Fruit fly (Drosophila melanogaster): ENCODE results near the gene eIF5.

eIF5 gene

DNA sequence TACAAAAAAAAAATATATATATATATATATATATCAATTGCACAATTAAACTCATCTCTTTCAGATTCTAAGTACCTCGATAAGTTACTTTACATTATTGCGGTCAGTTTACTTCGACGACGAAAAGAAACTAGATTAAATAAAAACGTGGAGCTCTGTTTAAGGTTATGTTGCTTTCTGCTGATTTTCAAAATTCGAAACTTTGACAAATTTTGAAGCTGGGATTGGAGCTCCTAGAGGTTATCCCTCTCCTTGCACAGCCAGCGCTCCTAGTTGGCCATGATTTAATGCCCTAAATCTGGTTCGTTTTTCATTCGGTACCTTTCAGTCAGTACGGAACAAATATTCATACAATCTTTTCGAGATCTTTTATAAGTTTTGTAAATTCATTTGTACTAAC is 15.2 kb downstream of the eIF5 start, which contains the start of gene CG42766:
Gene CG42766 (plus strand): TSS at position 301 of the 400 bp plus-strand sequence.
- TF ChIP-seq fru (GFP tag; optimal IDR thresholded peaks at IDR 0.05) (no peak), br (GFP tag; optimal IDR thresholded peaks at IDR 0.05) (no peak), Hnf4 (GFP tag; optimal IDR thresholded peaks at IDR 0.05) (no peak), ey (GFP tag; optimal IDR thresholded peaks at IDR 0.05) (no peak), sage (GFP tag; optimal IDR thresholded peaks at IDR 0.05) (no peak), Abd-B (GFP tag; optimal IDR thresholded peaks at IDR 0.05) (no peak), usp (GFP tag; optimal IDR thresholded peaks at IDR 0.05) (no peak), CrebA (GFP tag; optimal IDR thresholded peaks at IDR 0.05; ENCODE audit: borderline replicate concordance) (no peak), rgr (GFP tag; optimal IDR thresholded peaks at IDR 0.05) (no peak), dsf (GFP tag; optimal IDR thresholded peaks at IDR 0.05; ENCODE audit: borderline replicate concordance) (no peak), CG32264 (GFP tag; optimal IDR thresholded peaks at IDR 0.05) (no peak), lola (GFP tag; optimal IDR thresholded peaks at IDR 0.05) (no peak), psq (GFP tag; optimal IDR thresholded peaks at IDR 0.05) (no peak), Mio (GFP tag; optimal IDR thresholded peaks at IDR 0.05) (no peak), jim (GFP tag; optimal IDR thresholded peaks at IDR 0.05) (no peak), Sp1 (GFP tag; optimal IDR thresholded peaks at IDR 0.05) (no peak), foxo (GFP tag; optimal IDR thresholded peaks at IDR 0.05) (no peak)

DNA sequence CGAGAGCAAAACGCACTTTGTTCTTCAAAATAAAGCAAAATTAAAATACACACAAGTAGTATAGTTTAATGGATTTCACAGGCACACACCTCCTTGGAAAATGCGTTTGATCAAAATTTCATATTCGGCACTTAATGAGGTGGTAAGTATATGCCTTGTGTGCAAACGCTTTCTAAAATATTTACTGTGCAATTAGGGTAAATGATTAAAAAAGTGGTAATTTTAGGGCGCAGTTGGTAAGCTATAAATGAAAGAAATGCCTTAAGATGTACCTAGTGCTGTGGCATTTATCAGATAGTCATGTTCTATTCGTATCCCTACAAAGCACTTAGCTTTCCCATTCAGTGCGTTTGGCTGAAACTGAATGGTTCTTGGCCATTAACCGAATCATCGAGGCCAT is 17.6 kb downstream of the eIF5 start, which contains the start of gene Or13a:
Gene Or13a (plus strand): TSS at position 301 of the 400 bp plus-strand sequence.
- no peak for TF ChIP-seq Hr78 (GFP tag; optimal IDR thresholded peaks at IDR 0.05)
- TF ChIP-seq Dfd (GFP tag; optimal IDR thresholded peaks at IDR 0.05), result no peak
- no peak for TF ChIP-seq N (GFP tag; optimal IDR thresholded peaks at IDR 0.05)
- TF ChIP-seq dmrt93B (GFP tag; optimal IDR thresholded peaks at IDR 0.05), result no peak
- no peak for TF ChIP-seq pan (optimal IDR thresholded peaks at IDR 0.05)
- TF ChIP-seq OdsH (GFP tag; optimal IDR thresholded peaks at IDR 0.05), result no peak
- TF ChIP-seq Sp1 (GFP tag; optimal IDR thresholded peaks at IDR 0.05), result no peak
- no peak for TF ChIP-seq brk (GFP tag; optimal IDR thresholded peaks at IDR 0.05)
- TF ChIP-seq Vsx2 (GFP tag; optimal IDR thresholded peaks at IDR 0.05; ENCODE audit: partially characterized antibody), result no peak
- TF ChIP-seq Myc (optimal IDR thresholded peaks at IDR 0.05), result no peak
- no peak for TF ChIP-seq rgr (GFP tag; optimal IDR thresholded peaks at IDR 0.05)
- no peak for TF ChIP-seq HLH106 (tag; optimal IDR thresholded peaks at IDR 0.05)
- TF ChIP-seq Jra (GFP tag; optimal IDR thresholded peaks at IDR 0.05), result no peak
- TF ChIP-seq CG9705 (GFP tag; optimal IDR thresholded peaks at IDR 0.05), result no peak
- no peak for TF ChIP-seq Rel (GFP tag; optimal IDR thresholded peaks at IDR 0.05)
- TF ChIP-seq Rel (tag; optimal IDR thresholded peaks at IDR 0.05), result no peak

DNA sequence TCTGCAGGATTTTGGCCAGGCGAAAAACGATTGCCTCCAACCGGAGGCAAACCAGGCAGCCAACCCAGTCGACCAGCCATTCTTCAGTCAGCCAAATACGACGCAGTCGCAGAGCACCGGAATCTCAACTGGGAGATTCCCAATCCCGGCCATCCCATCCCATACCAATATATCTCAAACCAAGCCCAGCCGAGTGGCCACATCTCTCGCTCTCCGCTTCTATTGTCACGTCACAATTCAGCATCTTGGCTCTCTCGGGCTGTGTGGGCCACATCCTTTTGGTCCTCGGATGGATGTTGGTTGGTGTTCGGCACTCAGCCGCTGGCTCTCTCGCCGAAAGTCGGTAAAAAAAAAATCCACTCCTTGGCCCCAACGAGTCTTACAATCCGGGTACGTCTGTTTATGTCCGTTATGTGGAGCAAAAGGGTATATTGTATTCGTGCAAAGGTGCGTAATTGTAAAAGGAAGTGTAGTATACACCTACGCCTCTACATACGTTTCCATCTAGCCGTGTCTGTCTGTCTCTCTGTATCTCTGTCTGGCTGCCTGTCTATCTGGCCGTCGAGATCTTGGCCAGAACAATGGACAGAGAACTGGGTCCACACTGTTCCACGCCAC is 18.5 kb downstream of the eIF5 start, which contains the start of gene mmd:
Gene mmd (minus strand): TSS at position 3 of the 618 bp plus-strand sequence.
- TF ChIP-seq Hnf4 (GFP tag; optimal IDR thresholded peaks at IDR 0.05), result no peak
- TF ChIP-seq sv (GFP tag; optimal IDR thresholded peaks at IDR 0.05), result no peak
- TF ChIP-seq dsf (GFP tag; optimal IDR thresholded peaks at IDR 0.05; ENCODE audit: borderline replicate concordance), result no peak
- TF ChIP-seq Rel (GFP tag; optimal IDR thresholded peaks at IDR 0.05), result no peak
- TF ChIP-seq Rel (tag; optimal IDR thresholded peaks at IDR 0.05), result no peak
- TF ChIP-seq Vsx2 (GFP tag; optimal IDR thresholded peaks at IDR 0.05; ENCODE audit: partially characterized antibody), result no peak
- TF ChIP-seq Jra (GFP tag; optimal IDR thresholded peaks at IDR 0.05), result no peak
- no peak for TF ChIP-seq dl (GFP tag; optimal IDR thresholded peaks at IDR 0.05; ENCODE audit: insufficient read depth in 1 of 2, partially characterized antibody in 2 of 2)
- no peak for TF ChIP-seq fru (GFP tag; optimal IDR thresholded peaks at IDR 0.05)
- no peak for TF ChIP-seq dmrt93B (GFP tag; optimal IDR thresholded peaks at IDR 0.05)
- TF ChIP-seq pan (optimal IDR thresholded peaks at IDR 0.05), result no peak
- TF ChIP-seq Hr83 (GFP tag; optimal IDR thresholded peaks at IDR 0.05; ENCODE audit: poor library complexity, severe bottlenecking), result no peak
- TF ChIP-seq Dfd (GFP tag; optimal IDR thresholded peaks at IDR 0.05), result no peak
- no peak for TF ChIP-seq Abd-B (GFP tag; optimal IDR thresholded peaks at IDR 0.05)
- TF ChIP-seq Hr78 (GFP tag; optimal IDR thresholded peaks at IDR 0.05), result no peak
- TF ChIP-seq Mio (GFP tag; optimal IDR thresholded peaks at IDR 0.05), result no peak
- no peak for TF ChIP-seq psq (GFP tag; optimal IDR thresholded peaks at IDR 0.05)
- no peak for TF ChIP-seq N (GFP tag; optimal IDR thresholded peaks at IDR 0.05)

DNA sequence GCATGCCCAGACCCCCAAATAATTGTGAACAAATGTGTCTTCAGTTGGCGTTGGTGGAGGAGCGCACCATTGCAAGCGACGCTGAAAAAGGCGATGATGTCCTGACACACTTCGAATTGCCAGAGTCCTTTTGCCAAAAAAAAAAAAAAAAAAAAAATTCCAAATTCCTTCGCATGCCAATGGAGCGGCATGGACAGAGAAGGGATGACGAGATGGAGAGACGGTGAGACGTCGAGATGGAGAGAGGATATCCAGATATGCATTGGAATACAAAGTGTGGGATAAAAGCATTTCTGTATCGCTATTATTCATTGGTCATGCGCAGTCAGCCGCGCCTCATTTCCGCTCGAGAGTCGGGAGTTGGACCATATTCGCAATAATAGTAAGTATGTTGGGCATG is 20.2 kb downstream of the eIF5 start:
- TF ChIP-seq Hr78 (GFP tag; optimal IDR thresholded peaks at IDR 0.05) (no peak), OdsH (GFP tag; optimal IDR thresholded peaks at IDR 0.05) (no peak), ey (GFP tag; optimal IDR thresholded peaks at IDR 0.05) (no peak), N (GFP tag; optimal IDR thresholded peaks at IDR 0.05) (no peak), tai (GFP tag; optimal IDR thresholded peaks at IDR 0.05) (no peak), Hr83 (GFP tag; optimal IDR thresholded peaks at IDR 0.05; ENCODE audit: poor library complexity, severe bottlenecking) (no peak), Abd-B (GFP tag; optimal IDR thresholded peaks at IDR 0.05) (no peak), dmrt93B (GFP tag; optimal IDR thresholded peaks at IDR 0.05) (no peak), dl (GFP tag; optimal IDR thresholded peaks at IDR 0.05; ENCODE audit: insufficient read depth in 1 of 2, partially characterized antibody in 2 of 2) (no peak), h (GFP tag; optimal IDR thresholded peaks at IDR 0.05) (no peak), rgr (GFP tag; optimal IDR thresholded peaks at IDR 0.05) (no peak), jim (GFP tag; optimal IDR thresholded peaks at IDR 0.05) (no peak), Dfd (GFP tag; optimal IDR thresholded peaks at IDR 0.05) (no peak), CG32264 (GFP tag; optimal IDR thresholded peaks at IDR 0.05) (no peak), Jra (GFP tag; optimal IDR thresholded peaks at IDR 0.05) (no peak), GATAd (GFP tag; optimal IDR thresholded peaks at IDR 0.05) (no peak), Hnf4 (GFP tag; optimal IDR thresholded peaks at IDR 0.05) (no peak), Rel (GFP tag; optimal IDR thresholded peaks at IDR 0.05) (no peak), Rel (tag; optimal IDR thresholded peaks at IDR 0.05) (no peak), Mio (GFP tag; optimal IDR thresholded peaks at IDR 0.05) (no peak), CrebA (GFP tag; optimal IDR thresholded peaks at IDR 0.05; ENCODE audit: borderline replicate concordance) (no peak)

Data from whole organism, wandering third instar larva.